Worm (Caenorhabditis elegans) whole organism, midembryonic: ENCODE measurements around the gene Y43F8B.9.

Experiments used
- T22C8.4 ChIP-seq: fragments of 200-800 bp; sonication (Bioruptor generic); IDR thresholded peaks from 2 replicates; pipeline ENCODE4 v1.3.6; 2022; ENCODE audit warnings: missing genetic modification characterization, missing compliant biosample characterization
- cog-1 ChIP-seq: sonication (generic microtip); optimal IDR thresholded peaks from 2 replicates; lab custom pipeline; 2016; ENCODE audit warnings: missing genetic modification characterization, missing compliant biosample characterization
- flt-1 ChIP-seq: fragments of 200-800 bp; sonication (Bioruptor generic); IDR thresholded peaks from 2 replicates; pipeline ENCODE4 v1.3.6; 2022; ENCODE audit warnings: missing genetic modification characterization, missing compliant biosample characterization
- klf-2 ChIP-seq: fragments of 200-800 bp; sonication (Bioruptor generic); conservative IDR thresholded peaks from 2 replicates; pipeline ENCODE4 v1.3.6; 2022; ENCODE audit warnings: missing genetic modification reagents, missing genetic modification characterization, missing compliant biosample characterization
- med-1 ChIP-seq: sonication (generic microtip); optimal IDR thresholded peaks from 2 replicates; lab custom pipeline; 2017; ENCODE audit warnings: missing genetic modification characterization, mild to moderate bottlenecking, missing compliant biosample characterization, antibody characterized with exemption, missing genetic modification reagents; ENCODE audit not compliant: insufficient read depth
- ref-1 ChIP-seq: fragments of 200-800 bp; sonication (Bioruptor generic); conservative IDR thresholded peaks from 2 replicates; pipeline ENCODE4 v1.3.6; 2022; ENCODE audit warnings: missing genetic modification reagents, missing genetic modification characterization, missing compliant biosample characterization
- tab-1 ChIP-seq: fragments of 200-800 bp; sonication (Bioruptor generic); IDR thresholded peaks from 2 replicates; pipeline ENCODE4 v1.3.6; 2022; ENCODE audit warnings: missing genetic modification characterization, missing compliant biosample characterization
- ztf-23 ChIP-seq: fragments of 200-800 bp; sonication (Bioruptor generic); IDR thresholded peaks from 2 replicates; pipeline ENCODE4 v1.3.6; 2022; ENCODE audit warnings: missing genetic modification reagents, missing genetic modification characterization, missing compliant biosample characterization
- ztf-29 ChIP-seq: fragments of 200-800 bp; sonication (Bioruptor generic); IDR thresholded peaks from 2 replicates; pipeline ENCODE4 v1.3.6; 2022; ENCODE audit warnings: missing genetic modification reagents, missing genetic modification characterization, missing compliant biosample characterization

The Y43F8B.9 gene

ce11 chrV:19512260-19512947, 34.5 kb downstream of the Y43F8B.9 start, which contains the start of gene Y43F8B.19:
Y43F8B.19 (minus strand) TSS chrV:19512310.
- TF ChIP-seq ztf-23 (no peak), klf-2 (no peak), ztf-29 (GFP tag; lab: Robert Waterston, UW) (peak; percentile 67; the same call in 1 of the 2 replicates), med-1 (GFP tag; lab: Kevin White, UChicago) (no peak)

ce11 chrV:19513552-19513951, 35.6 kb downstream of the Y43F8B.9 start, which contains the start of gene phy-4:
phy-4 (minus strand) TSS chrV:19513652.
- TF ChIP-seq tab-1 (no peak), flt-1 (no peak), med-1 (GFP tag; lab: Kevin White, UChicago) (no peak), ref-1 (GFP tag; lab: Robert Waterston, UW) (no peak), cog-1 (tag; lab: Kevin White, UChicago) (no peak), ztf-23 (no peak), T22C8.4 (no peak)

- TF ChIP-seq ztf-29 (GFP tag; lab: Robert Waterston, UW) (no peak), T22C8.4 (peak; percentile 68)
Observed at ce11 chrV:19518468-19519168, 40.7 kb downstream of the Y43F8B.9 start.

ce11 chrV:19519511-19519934, 41.6 kb downstream of the Y43F8B.9 start:
- TF ChIP-seq ref-1 (GFP tag; lab: Robert Waterston, UW) (no peak), ztf-23 (no peak), klf-2 (no peak), ztf-29 (GFP tag; lab: Robert Waterston, UW) (no peak), tab-1 (no peak), med-1 (GFP tag; lab: Kevin White, UChicago) (no peak), flt-1 (0 out of 2 replicates have a peak, but pooled peaks have one; percentile 20)

ce11 chrV:19520130-19520529, 42.2 kb downstream of the Y43F8B.9 start:
- TF ChIP-seq flt-1: no peak
- TF ChIP-seq T22C8.4: no peak
- TF ChIP-seq cog-1 (tag; lab: Kevin White, UChicago): no peak
- no peak for TF ChIP-seq tab-1
- TF ChIP-seq ztf-23: no peak
- no peak for TF ChIP-seq ref-1 (GFP tag; lab: Robert Waterston, UW)
- no peak for TF ChIP-seq med-1 (GFP tag; lab: Kevin White, UChicago)
- TF ChIP-seq ztf-29 (GFP tag; lab: Robert Waterston, UW): no peak
- TF ChIP-seq klf-2: no peak

ce11 chrV:19520597-19521322, 42.8 kb downstream of the Y43F8B.9 start:
- TF ChIP-seq flt-1: no peak
- TF ChIP-seq ref-1 (GFP tag; lab: Robert Waterston, UW): no peak
- TF ChIP-seq ztf-23: no peak
- TF ChIP-seq cog-1 (tag; lab: Kevin White, UChicago): no peak
- no peak for TF ChIP-seq klf-2
- no peak for TF ChIP-seq med-1 (GFP tag; lab: Kevin White, UChicago)
- TF ChIP-seq ztf-29 (GFP tag; lab: Robert Waterston, UW): no peak

- TF ChIP-seq tab-1 (0 out of 2 replicates have a peak, but pooled peaks have one; percentile 50), ref-1 (GFP tag; lab: Robert Waterston, UW) (no peak), flt-1 (no peak)
Observed at ce11 chrV:19521351-19522278, 43.7 kb downstream of the Y43F8B.9 start.

ce11 chrV:19522551-19523137, 44.7 kb downstream of the Y43F8B.9 start:
- TF ChIP-seq tab-1: 0 out of 2 replicates have a peak, but pooled peaks have one; percentile 68
- no peak for TF ChIP-seq klf-2
- no peak for TF ChIP-seq ztf-29 (GFP tag; lab: Robert Waterston, UW)
- TF ChIP-seq ref-1 (GFP tag; lab: Robert Waterston, UW): 0 out of 2 replicates have a peak, but pooled peaks have one; percentile 47
- peak; percentile 63; the same call in 1 of the 2 replicates for TF ChIP-seq ztf-23
- TF ChIP-seq flt-1: peak; percentile 85
- peak; percentile 91 for TF ChIP-seq cog-1 (tag; lab: Kevin White, UChicago)
- TF ChIP-seq med-1 (GFP tag; lab: Kevin White, UChicago): no peak
- TF ChIP-seq T22C8.4: peak; percentile 25; the same call in 1 of the 2 replicates

ce11 chrV:19524569-19524968, 46.6 kb downstream of the Y43F8B.9 start:
- TF ChIP-seq ref-1 (GFP tag; lab: Robert Waterston, UW): no peak
- no peak for TF ChIP-seq med-1 (GFP tag; lab: Kevin White, UChicago)
- TF ChIP-seq tab-1: no peak
